Worm (Caenorhabditis elegans) whole organism, late embryonic: ENCODE results near the gene ttr-49.
A peak's percentile ranks its signal among the peaks of the same experiment; 100 is the strongest.

Experiments used
- C08G9.2 ChIP-seq: sonication (generic microtip); optimal IDR thresholded peaks from 2 replicates; lab custom pipeline; 2016; ENCODE audit warnings: mild to moderate bottlenecking, missing genetic modification characterization, moderate library complexity, missing compliant biosample characterization
- C38D4.7 ChIP-seq: fragments of 200-800 bp; sonication (Bioruptor generic); optimal IDR thresholded peaks from 2 replicates; lab custom pipeline; 2018; ENCODE audit warnings: mild to moderate bottlenecking, missing genetic modification characterization, moderate library complexity, missing compliant biosample characterization
- F13H6.1 ChIP-seq: sonication (generic microtip); optimal IDR thresholded peaks from 2 replicates; lab custom pipeline; 2016; ENCODE audit warnings: missing genetic modification characterization, missing compliant biosample characterization
- K09A11.1 ChIP-seq: sonication (generic microtip); optimal IDR thresholded peaks from 2 replicates; lab custom pipeline; 2017; ENCODE audit warnings: antibody characterized with exemption, mild to moderate bottlenecking, missing genetic modification characterization, missing compliant biosample characterization; ENCODE audit not compliant: insufficient read depth
- Y22D7AL.16 ChIP-seq: sonication (generic microtip); optimal IDR thresholded peaks from 2 replicates; lab custom pipeline; 2016; ENCODE audit warnings: missing genetic modification characterization, missing compliant biosample characterization
- ahr-1 ChIP-seq: sonication (generic microtip); optimal IDR thresholded peaks from 2 replicates; lab custom pipeline; 2016; ENCODE audit warnings: missing genetic modification characterization, missing compliant biosample characterization
- ama-1 ChIP-seq: fragments of 150-350 bp; optimal IDR thresholded peaks from 2 replicates; lab custom pipeline; 2014
- ceh-14 ChIP-seq: sonication (generic microtip); optimal IDR thresholded peaks from 2 replicates; lab custom pipeline; 2016; ENCODE audit warnings: missing genotype, missing genetic modification characterization, missing compliant biosample characterization
- ceh-18 ChIP-seq: sonication (generic microtip); optimal IDR thresholded peaks from 2 replicates; lab custom pipeline; 2016; ENCODE audit warnings: missing genetic modification characterization, missing compliant biosample characterization
- ceh-22 ChIP-seq: sonication (generic microtip); optimal IDR thresholded peaks from 2 replicates; lab custom pipeline; 2017; ENCODE audit warnings: missing biosample characterization, missing genetic modification characterization
- ceh-24 ChIP-seq: sonication (generic microtip); optimal IDR thresholded peaks from 2 replicates; lab custom pipeline; 2016; ENCODE audit warnings: mild to moderate bottlenecking, missing genetic modification characterization, missing compliant biosample characterization
- ceh-30 ChIP-seq: fragments of 150-350 bp; optimal IDR thresholded peaks from 2 replicates; lab custom pipeline; 2014; ENCODE audit warnings: missing biosample characterization, missing genetic modification characterization
- ceh-31 ChIP-seq: sonication (generic microtip); optimal IDR thresholded peaks from 2 replicates; lab custom pipeline; 2016; ENCODE audit warnings: missing genetic modification characterization, missing compliant biosample characterization
- ceh-34 ChIP-seq: sonication (generic microtip); optimal IDR thresholded peaks from 2 replicates; lab custom pipeline; 2016; ENCODE audit warnings: mild to moderate bottlenecking, missing genetic modification characterization, missing compliant biosample characterization
- ceh-48 ChIP-seq: sonication (generic microtip); optimal IDR thresholded peaks from 2 replicates; lab custom pipeline; 2016; ENCODE audit warnings: missing genetic modification characterization, inconsistent platforms, missing compliant biosample characterization
- che-1 ChIP-seq: sonication (generic microtip); optimal IDR thresholded peaks from 2 replicates; lab custom pipeline; 2016; ENCODE audit warnings: mild to moderate bottlenecking, missing genetic modification characterization, missing compliant biosample characterization
- dmd-4 ChIP-seq: sonication (generic microtip); optimal IDR thresholded peaks from 2 replicates; lab custom pipeline; 2016; ENCODE audit warnings: borderline replicate concordance, missing genetic modification characterization, missing compliant biosample characterization
- dve-1 ChIP-seq: sonication (generic microtip); optimal IDR thresholded peaks from 2 replicates; lab custom pipeline; 2017; ENCODE audit warnings: antibody characterized with exemption, mild to moderate bottlenecking, missing genetic modification characterization, missing compliant biosample characterization
- ets-4 ChIP-seq: sonication (generic microtip); optimal IDR thresholded peaks from 2 replicates; lab custom pipeline; 2016; ENCODE audit warnings: missing genetic modification characterization, missing compliant biosample characterization
- eyg-1 ChIP-seq: sonication (generic microtip); optimal IDR thresholded peaks from 2 replicates; lab custom pipeline; 2016; ENCODE audit warnings: missing genotype, missing genetic modification characterization, missing compliant biosample characterization
- fax-1 ChIP-seq: sonication (generic microtip); optimal IDR thresholded peaks from 2 replicates; lab custom pipeline; 2016; ENCODE audit warnings: missing genotype, missing genetic modification characterization, missing compliant biosample characterization
- fkh-10 ChIP-seq: fragments of 150-350 bp; optimal IDR thresholded peaks from 2 replicates; lab custom pipeline; 2014; ENCODE audit warnings: missing biosample characterization, missing genetic modification reagents, missing genetic modification characterization
- fkh-6 ChIP-seq: sonication (generic microtip); optimal IDR thresholded peaks from 2 replicates; lab custom pipeline; 2016; ENCODE audit warnings: missing genetic modification characterization, missing compliant biosample characterization
- gmeb-2 ChIP-seq: sonication (generic microtip); optimal IDR thresholded peaks from 2 replicates; lab custom pipeline; 2016; ENCODE audit warnings: missing genetic modification characterization, inconsistent platforms, missing compliant biosample characterization
- hlh-13 ChIP-seq: fragments of 200-800 bp; sonication (Bioruptor generic); optimal IDR thresholded peaks from 2 replicates; lab custom pipeline; 2018; ENCODE audit warnings: mild to moderate bottlenecking, missing genetic modification characterization, missing compliant biosample characterization
- hlh-15 ChIP-seq: sonication (generic microtip); optimal IDR thresholded peaks from 2 replicates; lab custom pipeline; 2016; ENCODE audit warnings: missing genetic modification characterization, missing compliant biosample characterization
- hlh-8 ChIP-seq: sonication (generic microtip); optimal IDR thresholded peaks from 2 replicates; lab custom pipeline; 2016; ENCODE audit warnings: missing genotype, missing genetic modification characterization, missing compliant biosample characterization
- lim-6 ChIP-seq: sonication (generic microtip); optimal IDR thresholded peaks from 2 replicates; lab custom pipeline; 2016; ENCODE audit warnings: missing genetic modification characterization, missing compliant biosample characterization
- lin-11 ChIP-seq: fragments of 200-800 bp; sonication (Bioruptor generic); optimal IDR thresholded peaks from 2 replicates; lab custom pipeline; 2018; ENCODE audit warnings: mild to moderate bottlenecking, missing genetic modification characterization, missing compliant biosample characterization
- madf-2 ChIP-seq: sonication (generic microtip); optimal IDR thresholded peaks from 2 replicates; lab custom pipeline; 2017; ENCODE audit warnings: missing genetic modification characterization, missing compliant biosample characterization
- mec-3 ChIP-seq: sonication (generic microtip); optimal IDR thresholded peaks from 2 replicates; lab custom pipeline; 2016; ENCODE audit warnings: borderline replicate concordance, missing genetic modification characterization, missing compliant biosample characterization
- nfya-1 ChIP-seq: sonication (generic microtip); optimal IDR thresholded peaks from 2 replicates; lab custom pipeline; 2017; ENCODE audit warnings: missing genetic modification characterization, mild to moderate bottlenecking, missing compliant biosample characterization, antibody characterized with exemption, moderate library complexity
- nhr-11 ChIP-seq: fragments of 150-350 bp; optimal IDR thresholded peaks from 2 replicates; lab custom pipeline; 2014; ENCODE audit warnings: missing biosample characterization, missing genetic modification characterization
- nhr-232 ChIP-seq: sonication (generic microtip); optimal IDR thresholded peaks from 2 replicates; lab custom pipeline; 2016; ENCODE audit warnings: missing genetic modification characterization, missing compliant biosample characterization
- npax-4 ChIP-seq: sonication (generic microtip); optimal IDR thresholded peaks from 2 replicates; lab custom pipeline; 2016; ENCODE audit warnings: missing genetic modification characterization, missing compliant biosample characterization
- pag-3 ChIP-seq: sonication (generic microtip); optimal IDR thresholded peaks from 2 replicates; lab custom pipeline; 2016; ENCODE audit warnings: missing compliant biosample characterization, missing genetic modification characterization, borderline replicate concordance
- pat-9 ChIP-seq: fragments of 200-800 bp; sonication (Bioruptor generic); optimal IDR thresholded peaks from 2 replicates; lab custom pipeline; 2018; ENCODE audit warnings: mild to moderate bottlenecking, missing genetic modification characterization, moderate library complexity, missing compliant biosample characterization
- pha-2 ChIP-seq: sonication (generic microtip); optimal IDR thresholded peaks from 2 replicates; lab custom pipeline; 2017; ENCODE audit warnings: mild to moderate bottlenecking, missing genetic modification characterization, missing compliant biosample characterization
- pha-4 ChIP-seq: fragments of 150-350 bp; optimal IDR thresholded peaks from 2 replicates; lab custom pipeline; 2018; ENCODE audit warnings: missing biosample characterization, missing genetic modification reagents, missing genetic modification characterization
- pros-1 ChIP-seq: fragments of 150-350 bp; optimal IDR thresholded peaks from 2 replicates; lab custom pipeline; 2014; ENCODE audit warnings: missing biosample characterization, missing genetic modification reagents, missing genetic modification characterization
- ref-2 ChIP-seq: sonication (generic microtip); optimal IDR thresholded peaks from 2 replicates; lab custom pipeline; 2016; ENCODE audit warnings: missing genetic modification characterization, missing compliant biosample characterization
- rnt-1 ChIP-seq: sonication (generic microtip); optimal IDR thresholded peaks from 2 replicates; lab custom pipeline; 2016; ENCODE audit warnings: missing genetic modification characterization, missing compliant biosample characterization
- sdc-2 ChIP-seq: sonication (generic microtip); optimal IDR thresholded peaks from 2 replicates; lab custom pipeline; 2016; ENCODE audit warnings: missing genotype, missing genetic modification characterization, missing compliant biosample characterization
- sox-2 ChIP-seq: fragments of 200-800 bp; sonication (Bioruptor generic); IDR thresholded peaks from 2 replicates; pipeline ENCODE4 v1.3.6; 2022; ENCODE audit warnings: missing genetic modification reagents, missing genetic modification characterization, missing compliant biosample characterization
- syd-9 ChIP-seq: sonication (generic microtip); optimal IDR thresholded peaks from 2 replicates; lab custom pipeline; 2016; ENCODE audit warnings: mild to moderate bottlenecking, missing genetic modification characterization, moderate library complexity, missing compliant biosample characterization
- tbx-2 ChIP-seq: sonication (generic microtip); optimal IDR thresholded peaks from 2 replicates; lab custom pipeline; 2016; ENCODE audit warnings: missing genetic modification characterization, missing compliant biosample characterization
- ttx-3 ChIP-seq: sonication (generic microtip); optimal IDR thresholded peaks from 2 replicates; lab custom pipeline; 2016; ENCODE audit warnings: missing genetic modification reagents, missing genetic modification characterization, missing compliant biosample characterization
- unc-42 ChIP-seq: sonication (generic microtip); optimal IDR thresholded peaks from 2 replicates; lab custom pipeline; 2016; ENCODE audit warnings: missing genotype, missing genetic modification characterization, missing compliant biosample characterization
- unc-55 ChIP-seq: sonication (generic microtip); optimal IDR thresholded peaks from 2 replicates; lab custom pipeline; 2017; ENCODE audit warnings: missing biosample characterization, missing genetic modification reagents, missing genetic modification characterization
- unc-86 ChIP-seq: sonication (generic microtip); optimal IDR thresholded peaks from 2 replicates; lab custom pipeline; 2016; ENCODE audit warnings: missing genetic modification characterization, missing compliant biosample characterization
- zip-5 ChIP-seq: sonication (generic microtip); optimal IDR thresholded peaks from 2 replicates; lab custom pipeline; 2016; ENCODE audit warnings: missing genetic modification characterization, missing compliant biosample characterization

The ttr-49 gene

DNA sequence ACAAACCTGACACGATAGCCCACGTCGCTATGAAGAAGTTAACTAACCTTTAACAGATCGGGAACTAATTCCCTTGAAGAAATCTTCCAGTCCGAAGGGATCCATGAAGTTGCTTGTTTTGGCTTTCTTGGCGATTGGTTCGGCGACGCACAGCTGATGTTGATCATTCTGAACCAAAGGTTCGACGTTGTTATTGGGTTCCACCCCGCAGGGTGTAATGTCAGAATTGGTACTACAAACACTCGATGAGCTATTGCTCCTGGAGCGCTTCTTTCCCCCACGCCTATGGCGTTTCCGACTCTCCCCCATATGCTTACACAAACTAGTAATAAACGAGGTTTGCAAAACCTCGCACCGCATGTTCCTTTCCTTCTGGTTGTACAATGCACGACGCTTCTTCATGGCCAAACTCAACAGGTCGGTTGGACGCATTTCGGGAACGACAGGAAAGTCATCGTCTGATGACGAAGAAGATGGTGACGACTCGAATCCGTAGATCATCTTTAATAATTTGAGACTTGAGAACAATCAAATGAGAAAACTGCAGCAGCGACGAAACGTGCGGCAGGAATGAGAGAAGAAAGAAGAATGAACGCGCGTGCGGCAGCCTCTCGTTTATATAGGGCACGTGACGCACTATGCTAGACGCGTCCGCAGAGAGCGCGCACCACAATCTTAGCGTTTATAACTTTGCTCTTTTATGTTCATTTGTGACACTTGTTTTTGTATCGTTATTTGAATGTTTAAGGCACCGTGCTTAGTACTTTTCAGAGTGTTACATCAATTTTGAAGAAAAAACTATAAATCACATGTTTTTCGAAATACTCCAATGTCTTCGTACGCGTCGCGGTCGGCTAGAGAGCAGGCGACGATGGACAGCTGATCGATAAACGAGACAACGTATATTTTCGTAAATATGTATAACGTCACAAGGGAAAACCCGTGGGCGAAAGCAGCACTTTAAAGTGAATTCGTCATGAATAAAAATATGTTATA, 12.4 kb downstream of the ttr-49 start, which contains the start of gene tos-1:
tos-1 (minus strand) TSS at position 575 of the 996 bp plus-strand sequence.
- TF ChIP-seq sdc-2 (tag; lab: Kevin White, UChicago), result peak; percentile 83
- TF ChIP-seq hlh-15, result no peak
- peak; percentile 88 for TF ChIP-seq pag-3 (tag; lab: Kevin White, UChicago)
- TF ChIP-seq hlh-13 (GFP tag; lab: Kevin White, UChicago), result peak; percentile 40
- peak; percentile 99 for TF ChIP-seq tbx-2 (tag; lab: Kevin White, UChicago)
- peak; percentile 84 for TF ChIP-seq sox-2
- peak; percentile 90 for TF ChIP-seq pat-9 (tag; lab: Kevin White, UChicago)
- TF ChIP-seq pha-4 (tag; lab: Kevin White, UChicago), result no peak
- no peak for TF ChIP-seq ceh-22 (tag; lab: Kevin White, UChicago)
- peak; percentile 34 for TF ChIP-seq nhr-232 (tag; lab: Kevin White, UChicago)
- TF ChIP-seq npax-4 (tag; lab: Kevin White, UChicago), result no peak
- TF ChIP-seq ets-4 (tag; lab: Kevin White, UChicago), result peak; percentile 93
- peak; percentile 71 for TF ChIP-seq che-1
- peak; percentile 85 for TF ChIP-seq pha-2 (tag; lab: Kevin White, UChicago)
- TF ChIP-seq ahr-1 (tag; lab: Kevin White, UChicago), result no peak
- peak; percentile 100 for TF ChIP-seq ceh-34
- peak; percentile 99 for TF ChIP-seq rnt-1 (tag; lab: Kevin White, UChicago)
- TF ChIP-seq ceh-24 (tag; lab: Kevin White, UChicago), result peak; percentile 60
- peak; percentile 89 for TF ChIP-seq F13H6.1
- peak; percentile 96 for TF ChIP-seq dve-1
- TF ChIP-seq ttx-3, result peak; percentile 75
- TF ChIP-seq ceh-14, result peak; percentile 97
- TF ChIP-seq nfya-1 (tag; lab: Kevin White, UChicago), result peak; percentile 93
- peak; percentile 63 for TF ChIP-seq C08G9.2 (tag; lab: Kevin White, UChicago)
- peak; percentile 97 for TF ChIP-seq unc-42 (tag; lab: Kevin White, UChicago)
- peak; percentile 56 for TF ChIP-seq gmeb-2
- TF ChIP-seq nhr-11 (tag; lab: Kevin White, UChicago), result no peak
- TF ChIP-seq unc-55 (GFP tag; lab: Kevin White, UChicago), result peak; percentile 94
- TF ChIP-seq ceh-18, result peak; percentile 100
- TF ChIP-seq lin-11, result peak; percentile 57
- no peak for TF ChIP-seq mec-3 (tag; lab: Kevin White, UChicago)
- peak; percentile 68 for TF ChIP-seq dmd-4 (tag; lab: Kevin White, UChicago)
- peak; percentile 93 for TF ChIP-seq hlh-8 (tag; lab: Kevin White, UChicago)
- TF ChIP-seq eyg-1 (tag; lab: Kevin White, UChicago), result peak; percentile 75
- peak; percentile 59 for TF ChIP-seq C38D4.7 (GFP tag; lab: Kevin White, UChicago)
- peak; percentile 77 for TF ChIP-seq fkh-6 (tag; lab: Kevin White, UChicago)
- TF ChIP-seq ama-1, result peak; percentile 99
- peak; percentile 67 for TF ChIP-seq fkh-10 (GFP tag; lab: Kevin White, UChicago)
- TF ChIP-seq Y22D7AL.16 (tag; lab: Kevin White, UChicago), result peak; percentile 71
- peak; percentile 95 for TF ChIP-seq unc-86 (tag; lab: Kevin White, UChicago)
- peak; percentile 91 for TF ChIP-seq madf-2 (tag; lab: Kevin White, UChicago)
- TF ChIP-seq lim-6 (tag; lab: Kevin White, UChicago), result peak; percentile 46
- TF ChIP-seq ceh-31 (tag; lab: Kevin White, UChicago), result peak; percentile 97
- no peak for TF ChIP-seq ceh-30 (tag; lab: Kevin White, UChicago)
- peak; percentile 94 for TF ChIP-seq ceh-48
- TF ChIP-seq fax-1 (tag; lab: Kevin White, UChicago), result peak; percentile 66
- TF ChIP-seq zip-5 (tag; lab: Kevin White, UChicago), result peak; percentile 12
- peak; percentile 90 for TF ChIP-seq K09A11.1 (tag; lab: Kevin White, UChicago)
- TF ChIP-seq syd-9 (tag; lab: Kevin White, UChicago), result peak; percentile 95
- peak; percentile 100 for TF ChIP-seq ref-2 (tag; lab: Kevin White, UChicago)
- peak; percentile 82 for TF ChIP-seq pros-1
